Fruit fly (Drosophila melanogaster) whole organism, prepupa: Measurements from ENCODE around the gene rst.

Source experiments
- Blimp-1 ChIP-seq: fragments of 200-800 bp; sonication (Bioruptor generic); optimal IDR thresholded peaks from 3 replicates; lab custom pipeline; 2017; ENCODE audit warnings: missing biosample characterization, missing genetic modification characterization, mild to moderate bottlenecking, moderate library complexity, missing genetic modification reagents
- CG10631 ChIP-seq: fragments of 200-800 bp; sonication (Bioruptor generic); optimal IDR thresholded peaks from 2 replicates; lab custom pipeline; 2016; ENCODE audit warnings: missing biosample characterization, missing genetic modification characterization
- CG11294 ChIP-seq: fragments of 200-800 bp; sonication (Bioruptor generic); IDR thresholded peaks from 2 replicates; pipeline ENCODE4 v1.3.6; 2022; ENCODE audit warnings: missing biosample characterization, missing genetic modification characterization
- CG15336 ChIP-seq: fragments of 200-800 bp; sonication (Bioruptor generic); IDR thresholded peaks from 2 replicates; pipeline ENCODE4 v1.3.6; 2022; ENCODE audit warnings: missing biosample characterization, missing genetic modification characterization
- CG1621 ChIP-seq: fragments of 200-800 bp; sonication (Bioruptor generic); optimal IDR thresholded peaks from 3 replicates; lab custom pipeline; 2018; ENCODE audit warnings: missing biosample characterization, mild to moderate bottlenecking, missing genetic modification characterization
- CG16779 ChIP-seq: fragments of 200-800 bp; sonication (Bioruptor generic); optimal IDR thresholded peaks from 3 replicates; lab custom pipeline; 2017; ENCODE audit warnings: missing biosample characterization, mild to moderate bottlenecking, missing genetic modification characterization
- CG3032 ChIP-seq: fragments of 200-800 bp; optimal IDR thresholded peaks from 2 replicates; lab custom pipeline; 2019; ENCODE audit warnings: missing biosample characterization, mild to moderate bottlenecking, missing genetic modification characterization, moderate library complexity
- CG32006 ChIP-seq: fragments of 200-800 bp; sonication (Bioruptor generic); optimal IDR thresholded peaks from 3 replicates; lab custom pipeline; 2017; ENCODE audit warnings: missing biosample characterization, mild to moderate bottlenecking, missing genetic modification characterization
- CG34406 ChIP-seq: fragments of 200-800 bp; sonication (Bioruptor generic); optimal IDR thresholded peaks from 3 replicates; lab custom pipeline; 2016; ENCODE audit warnings: missing biosample characterization, missing genetic modification characterization
- CG6163 ChIP-seq: fragments of 200-800 bp; sonication (Bioruptor generic); IDR thresholded peaks from 3 replicates; pipeline ENCODE4 v1.3.6; 2022; ENCODE audit warnings: missing biosample characterization, missing genetic modification characterization
- CG6276 ChIP-seq: fragments of 200-800 bp; sonication (Bioruptor generic); optimal IDR thresholded peaks from 2 replicates; lab custom pipeline; 2017; ENCODE audit warnings: missing biosample characterization, mild to moderate bottlenecking, missing genetic modification characterization
- CG6792 ChIP-seq: fragments of 200-800 bp; sonication (Bioruptor generic); optimal IDR thresholded peaks from 3 replicates; lab custom pipeline; 2016; ENCODE audit warnings: missing biosample characterization, missing genetic modification characterization
- CG6808 ChIP-seq: fragments of 200-800 bp; sonication (Bioruptor generic); optimal IDR thresholded peaks from 3 replicates; lab custom pipeline; 2017; ENCODE audit warnings: missing biosample characterization, missing genetic modification characterization, mild to moderate bottlenecking, moderate library complexity, missing genetic modification reagents
- CG6854 ChIP-seq: fragments of 200-800 bp; sonication (Bioruptor generic); optimal IDR thresholded peaks from 2 replicates; lab custom pipeline; 2017; ENCODE audit warnings: missing biosample characterization, mild to moderate bottlenecking, missing genetic modification characterization
- CG8119 ChIP-seq: fragments of 200-800 bp; sonication (Bioruptor generic); IDR thresholded peaks from 3 replicates; pipeline ENCODE4 v1.3.6; 2022; ENCODE audit warnings: missing biosample characterization, missing genetic modification characterization
- CG9139 ChIP-seq: fragments of 200-800 bp; sonication (Bioruptor generic); optimal IDR thresholded peaks from 3 replicates; lab custom pipeline; 2017; ENCODE audit warnings: missing biosample characterization, mild to moderate bottlenecking, missing genetic modification characterization
- Eip75B ChIP-seq: fragments of 200-800 bp; sonication (Bioruptor generic); optimal IDR thresholded peaks from 3 replicates; lab custom pipeline; 2016; ENCODE audit warnings: missing biosample characterization, missing genetic modification characterization
- Eip78C ChIP-seq: fragments of 200-800 bp; sonication (Bioruptor generic); peaks from one replicate; lab custom pipeline; 2016; ENCODE audit warnings: missing biosample characterization, missing genetic modification characterization
- Ets21C ChIP-seq: fragments of 200-800 bp; sonication (Bioruptor generic); optimal IDR thresholded peaks from 3 replicates; lab custom pipeline; 2016; ENCODE audit warnings: missing biosample characterization, missing genetic modification characterization
- Ets96B ChIP-seq: fragments of 200-800 bp; optimal IDR thresholded peaks from 2 replicates; lab custom pipeline; 2019; ENCODE audit warnings: missing biosample characterization, mild to moderate bottlenecking, missing genetic modification characterization, moderate library complexity
- Met ChIP-seq: fragments of 200-800 bp; sonication (Bioruptor generic); optimal IDR thresholded peaks from 3 replicates; lab custom pipeline; 2016; ENCODE audit warnings: missing biosample characterization, missing genetic modification characterization
- OdsH ChIP-seq: fragments of 200-800 bp; sonication (Bioruptor generic); optimal IDR thresholded peaks from 3 replicates; lab custom pipeline; 2016; ENCODE audit warnings: missing biosample characterization, missing genetic modification characterization
- Sox102F ChIP-seq: fragments of 200-800 bp; sonication (Bioruptor generic); optimal IDR thresholded peaks from 2 replicates; lab custom pipeline; 2016; ENCODE audit warnings: missing biosample characterization, mild to moderate bottlenecking, missing genetic modification characterization
- Sox15 ChIP-seq: fragments of 200-800 bp; sonication (Bioruptor generic); optimal IDR thresholded peaks from 3 replicates; lab custom pipeline; 2016; ENCODE audit warnings: missing biosample characterization, missing genetic modification characterization
- acj6 ChIP-seq: fragments of 200-800 bp; sonication (Bioruptor generic); optimal IDR thresholded peaks from 3 replicates; lab custom pipeline; 2016; ENCODE audit warnings: missing biosample characterization, missing genetic modification characterization
- eg ChIP-seq: fragments of 200-800 bp; sonication (Bioruptor generic); IDR thresholded peaks from 3 replicates; pipeline ENCODE4 v1.3.6; 2022; ENCODE audit warnings: missing biosample characterization, missing genetic modification characterization
- fd85E ChIP-seq: fragments of 200-800 bp; sonication (Bioruptor generic); optimal IDR thresholded peaks from 3 replicates; lab custom pipeline; 2016; ENCODE audit warnings: missing biosample characterization, missing genetic modification characterization
- net ChIP-seq: fragments of 200-800 bp; sonication (Bioruptor generic); optimal IDR thresholded peaks from 3 replicates; lab custom pipeline; 2016; ENCODE audit warnings: missing biosample characterization, missing genetic modification characterization
- pdm3 ChIP-seq: fragments of 200-800 bp; sonication (Bioruptor generic); optimal IDR thresholded peaks from 3 replicates; lab custom pipeline; 2016; ENCODE audit warnings: missing biosample characterization, missing genetic modification characterization
- salr ChIP-seq, 2 experiments: fragments of 200-800 bp; sonication (Bioruptor generic); optimal IDR thresholded peaks; 3 replicates each; lab custom pipeline; 2016 to 2018; ENCODE audit warnings: missing biosample characterization in 2 of 2, missing genetic modification characterization in 2 of 2, mild to moderate bottlenecking in 1 of 2
- ss ChIP-seq, 2 experiments: fragments of 200-800 bp; sonication (Bioruptor generic); optimal IDR thresholded peaks; 2 replicates in 1 of 2; 3 replicates in 1 of 2; lab custom pipeline; 2017 to 2018; ENCODE audit warnings: mild to moderate bottlenecking in 2 of 2, missing biosample characterization in 2 of 2, missing genetic modification characterization in 2 of 2, moderate library complexity in 1 of 2
- svp ChIP-seq: fragments of 200-800 bp; sonication (Bioruptor generic); peaks from one replicate; lab custom pipeline; 2016; ENCODE audit warnings: missing biosample characterization, missing genetic modification characterization

rst gene

DNA sequence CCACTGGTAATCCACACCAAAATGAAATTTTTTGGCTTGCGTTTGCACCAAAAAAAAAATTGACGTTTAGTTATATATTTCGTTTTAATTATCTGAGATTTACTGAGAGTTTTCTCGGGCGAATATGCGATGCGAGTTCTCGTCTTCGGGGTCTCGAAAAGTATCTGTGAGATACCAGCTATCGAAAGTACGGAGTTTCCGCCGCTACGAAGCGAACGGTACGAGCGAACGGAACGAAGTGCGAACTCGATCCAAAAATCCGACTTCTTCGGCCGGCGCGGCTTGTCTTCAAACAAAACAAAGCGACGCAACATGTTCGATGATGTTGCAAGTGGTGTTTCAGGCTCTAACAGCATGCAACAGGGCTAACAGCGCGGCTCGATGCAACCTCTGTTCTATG is at the start of gene rst:
TSS of gene rst (minus strand) at position 242 of the 400 bp plus-strand sequence.
- TF ChIP-seq CG6854 (GFP tag; lab: Kevin White, UChicago) (peak; percentile 3), CG1621 (no peak), CG8119 (0 out of 3 replicates have a peak, but pooled peaks have one; percentile 13), CG10631 (GFP tag; lab: Kevin White, UChicago) (no peak), Ets96B (tag; lab: Kevin White, UChicago) (no peak), net (GFP tag; lab: Kevin White, UChicago) (peak; percentile 1), ss (GFP tag; optimal IDR thresholded peaks at IDR 0.05; lab: Kevin White, UChicago) (peak in 1 of 2 experiments; percentile 11), CG6163 (GFP tag; lab: Robert Waterston, UW) (peak; percentile 43; the same call in 1 of the 3 replicates), CG15336 (GFP tag; lab: Robert Waterston, UW) (no peak), Eip78C (peak; percentile 48)
- TF ChIP-seq, all 60 proteins: peak for 6

DNA sequence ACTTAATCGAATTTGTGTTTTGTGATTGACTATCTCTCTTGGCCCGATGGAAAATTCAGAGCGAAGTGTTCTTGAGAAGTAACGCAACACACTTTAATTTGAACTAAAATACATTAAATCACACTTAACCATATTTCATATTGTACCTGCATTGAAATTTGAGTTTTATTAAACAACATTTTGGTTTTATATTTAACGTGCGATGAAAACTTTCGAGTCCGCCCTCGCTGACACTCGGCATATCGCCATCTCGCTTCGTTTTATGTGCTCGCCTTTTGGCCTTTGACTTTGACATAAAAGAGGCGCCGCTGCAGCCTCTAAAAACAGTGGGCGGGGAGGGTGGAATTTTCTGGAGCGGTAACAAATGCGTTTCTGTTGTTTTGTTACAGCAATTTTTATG is 48.8 kb upstream of the rst start:
- peak; percentile 10 for TF ChIP-seq svp
- no peak for TF ChIP-seq Sox15 (GFP tag; lab: Kevin White, UChicago)
- no peak for TF ChIP-seq pdm3 (GFP tag; lab: Kevin White, UChicago)
- TF ChIP-seq CG34406 (GFP tag; lab: Kevin White, UChicago) = no peak
- TF ChIP-seq CG3032 (tag; lab: Kevin White, UChicago) = no peak
- TF ChIP-seq Eip78C = peak; percentile 58
- TF ChIP-seq fd85E (GFP tag; lab: Kevin White, UChicago) = no peak
- TF ChIP-seq Eip75B (GFP tag; lab: Kevin White, UChicago) = no peak
- TF ChIP-seq eg (GFP tag; lab: Robert Waterston, UW) = peak; percentile 29; the same call in 1 of the 3 replicates
- peak; percentile 6 for TF ChIP-seq Met (GFP tag; lab: Kevin White, UChicago)
- no peak for TF ChIP-seq salr (GFP tag; optimal IDR thresholded peaks at IDR 0.05; lab: Kevin White, UChicago)

DNA sequence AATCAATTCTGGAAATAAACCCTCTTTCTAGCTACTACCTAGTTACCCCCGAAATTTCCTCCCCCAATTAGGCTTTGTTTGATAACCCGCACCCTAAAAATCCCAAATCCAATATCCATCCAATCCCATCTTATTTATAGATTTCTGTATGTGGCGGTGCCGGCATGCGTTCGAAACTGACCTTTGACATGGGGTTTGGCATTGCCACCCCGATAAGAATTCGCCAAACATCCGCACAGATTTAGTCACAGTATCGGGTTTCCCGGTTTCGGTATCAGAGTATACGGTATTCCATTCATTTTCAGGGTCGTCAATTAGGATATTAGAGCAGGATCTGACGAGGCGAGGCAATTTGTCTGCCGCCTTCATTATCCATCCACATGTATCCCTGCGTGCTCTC is 47.9 kb upstream of the rst start:
- TF ChIP-seq CG34406 (GFP tag; lab: Kevin White, UChicago) (no peak), CG6792 (GFP tag; lab: Kevin White, UChicago) (no peak), Ets21C (GFP tag; lab: Kevin White, UChicago) (no peak), CG6276 (GFP tag; lab: Kevin White, UChicago) (no peak), CG16779 (tag; lab: Kevin White, UChicago) (no peak), CG11294 (GFP tag; lab: Robert Waterston, UW) (no peak), CG9139 (no peak)

DNA sequence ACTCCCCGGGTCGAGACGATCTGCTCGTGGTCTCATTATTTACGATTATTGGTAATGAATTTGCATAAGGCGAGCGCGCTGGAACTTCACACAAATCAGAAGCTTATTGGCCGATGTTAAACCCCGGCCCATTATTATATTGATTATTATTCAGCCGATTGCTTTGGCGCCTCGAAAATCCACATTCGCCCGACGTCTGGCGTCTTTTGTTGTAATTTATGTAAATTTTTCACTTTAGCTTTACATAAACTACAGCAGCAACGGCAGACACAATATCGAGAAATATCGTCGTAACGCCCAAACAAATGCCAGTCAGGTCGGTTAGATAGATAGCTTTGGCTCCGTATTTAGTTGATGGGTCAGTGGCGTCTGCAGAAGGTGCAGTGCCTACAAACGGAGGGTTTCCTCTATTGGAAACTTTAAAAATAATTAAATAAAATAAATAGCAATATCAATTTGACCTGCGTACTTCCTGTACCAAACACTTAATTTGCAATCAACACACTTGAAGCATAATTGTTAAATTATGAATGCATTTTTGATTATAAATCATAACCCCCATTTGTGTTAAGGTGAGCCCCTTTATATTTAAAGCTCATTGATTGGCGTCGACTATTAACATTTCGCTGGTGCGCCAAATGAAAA is 45.8 kb upstream of the rst start:
- TF ChIP-seq CG15336 (GFP tag; lab: Robert Waterston, UW) (peak; percentile 45; the same call in 1 of the 2 replicates), OdsH (GFP tag; lab: Kevin White, UChicago) (peak; percentile 4), Eip78C (peak; percentile 8), eg (GFP tag; lab: Robert Waterston, UW) (peak; percentile 53; the same call in 1 of the 3 replicates), Blimp-1 (GFP tag; lab: Kevin White, UChicago) (no peak), svp (no peak), CG32006 (GFP tag; lab: Kevin White, UChicago) (peak; percentile 0), fd85E (GFP tag; lab: Kevin White, UChicago) (no peak), CG6276 (GFP tag; lab: Kevin White, UChicago) (peak; percentile 14), Sox102F (GFP tag; lab: Kevin White, UChicago) (no peak), acj6 (GFP tag; lab: Kevin White, UChicago) (no peak), CG6808 (GFP tag; lab: Kevin White, UChicago) (no peak), CG11294 (GFP tag; lab: Robert Waterston, UW) (no peak; the same call in 1 of the 2 replicates)
